Fruit fly (Drosophila melanogaster) whole organism, embryonic: Measurements from ENCODE around the gene CG14419.

Source experiments
- ATbp ChIP-seq: fragments of 200-800 bp; sonication (Bioruptor generic); optimal IDR thresholded peaks from 2 replicates; lab custom pipeline; 2017; ENCODE audit warnings: missing biosample characterization, mild to moderate bottlenecking, missing genetic modification characterization, missing genetic modification reagents
- CG10543 ChIP-seq: fragments of 200-800 bp; sonication (Bioruptor generic); optimal IDR thresholded peaks from 3 replicates; lab custom pipeline; 2017; ENCODE audit warnings: missing biosample characterization, mild to moderate bottlenecking, missing genetic modification characterization, moderate library complexity
- CG10979 ChIP-seq: fragments of 200-800 bp; sonication (Bioruptor generic); optimal IDR thresholded peaks from 2 replicates; lab custom pipeline; 2018; ENCODE audit warnings: missing biosample characterization, mild to moderate bottlenecking, missing genetic modification characterization, moderate library complexity
- CG12769 ChIP-seq: fragments of 200-800 bp; sonication (Bioruptor generic); optimal IDR thresholded peaks from 2 replicates; lab custom pipeline; 2019; ENCODE audit warnings: missing biosample characterization, mild to moderate bottlenecking, missing genetic modification characterization, moderate library complexity
- CG14965 ChIP-seq: fragments of 200-800 bp; sonication (Bioruptor generic); optimal IDR thresholded peaks from 2 replicates; lab custom pipeline; 2016; ENCODE audit warnings: missing biosample characterization, missing genetic modification characterization, borderline replicate concordance
- CG1603 ChIP-seq: fragments of 200-800 bp; sonication (Bioruptor generic); optimal IDR thresholded peaks from 2 replicates; lab custom pipeline; 2019; ENCODE audit warnings: missing biosample characterization, mild to moderate bottlenecking, missing genetic modification characterization, moderate library complexity
- CG18011 ChIP-seq: fragments of 200-800 bp; sonication (Bioruptor generic); optimal IDR thresholded peaks from 2 replicates; lab custom pipeline; 2017; ENCODE audit warnings: missing biosample characterization, missing genetic modification characterization, mild to moderate bottlenecking, moderate library complexity, missing genotype
- CG18262 ChIP-seq: fragments of 200-800 bp; optimal IDR thresholded peaks from 3 replicates; lab custom pipeline; 2019; ENCODE audit warnings: missing biosample characterization, mild to moderate bottlenecking, missing genetic modification characterization, moderate library complexity
- CG30431 ChIP-seq: fragments of 200-800 bp; sonication (Bioruptor generic); optimal IDR thresholded peaks from 2 replicates; lab custom pipeline; 2017; ENCODE audit warnings: missing biosample characterization, missing genetic modification characterization
- CG32532 ChIP-seq: fragments of 200-800 bp; sonication (Bioruptor generic); IDR thresholded peaks from 2 replicates; pipeline ENCODE4 v1.3.6; 2022; ENCODE audit warnings: missing biosample characterization, missing genetic modification characterization
- CG34224 ChIP-seq: fragments of 200-800 bp; sonication (Bioruptor generic); IDR thresholded peaks from 3 replicates; pipeline ENCODE4 v1.3.6; 2022; ENCODE audit warnings: missing biosample characterization, missing genetic modification characterization; ENCODE audit not compliant: partially characterized antibody
- CG43689 ChIP-seq: fragments of 200-800 bp; sonication (Bioruptor generic); IDR thresholded peaks from 2 replicates; pipeline ENCODE4 v1.3.6; 2022; ENCODE audit warnings: missing biosample characterization, missing genetic modification characterization
- CG6854 ChIP-seq: fragments of 200-800 bp; sonication (Bioruptor generic); optimal IDR thresholded peaks from 3 replicates; lab custom pipeline; 2017; ENCODE audit warnings: missing biosample characterization, mild to moderate bottlenecking, missing genetic modification characterization
- CG8765 ChIP-seq: fragments of 200-800 bp; sonication (Bioruptor generic); IDR thresholded peaks from 2 replicates; pipeline ENCODE4 v1.3.6; 2022; ENCODE audit warnings: missing biosample characterization, missing genetic modification characterization
- Camta ChIP-seq: fragments of 200-800 bp; sonication (Bioruptor generic); optimal IDR thresholded peaks from 2 replicates; lab custom pipeline; 2016; ENCODE audit warnings: missing biosample characterization, missing genetic modification characterization
- Chrac-16 ChIP-seq: fragments of 200-800 bp; sonication (Bioruptor generic); optimal IDR thresholded peaks from 3 replicates; lab custom pipeline; 2016; ENCODE audit warnings: missing biosample characterization, missing genetic modification characterization
- Dad ChIP-seq: fragments of 200-800 bp; sonication (Bioruptor generic); optimal IDR thresholded peaks from 3 replicates; lab custom pipeline; 2016; ENCODE audit warnings: missing biosample characterization, missing genetic modification characterization
- Dip2 ChIP-seq: fragments of 200-800 bp; sonication (Bioruptor generic); IDR thresholded peaks from 2 replicates; pipeline ENCODE4 v1.3.6; 2022; ENCODE audit warnings: missing biosample characterization, missing genetic modification characterization
- GATAe ChIP-seq: fragments of 200-800 bp; sonication (Bioruptor generic); conservative IDR thresholded peaks from 2 replicates; pipeline ENCODE4 v1.3.6; 2022; ENCODE audit warnings: missing biosample characterization, missing genetic modification characterization
- Gsc ChIP-seq: fragments of 200-800 bp; sonication (Bioruptor generic); IDR thresholded peaks from 2 replicates; pipeline ENCODE4 v1.3.6; 2022; ENCODE audit warnings: missing biosample characterization, missing genetic modification characterization
- HHEX ChIP-seq: fragments of 200-800 bp; sonication (Bioruptor generic); optimal IDR thresholded peaks from 3 replicates; lab custom pipeline; 2017; ENCODE audit warnings: missing biosample characterization, mild to moderate bottlenecking, missing genetic modification characterization, missing genetic modification reagents
- HLH3B ChIP-seq: fragments of 200-800 bp; sonication (Bioruptor generic); IDR thresholded peaks from 2 replicates; pipeline ENCODE4 v1.3.6; 2022; ENCODE audit warnings: missing biosample characterization, missing genetic modification characterization
- Hey ChIP-seq: fragments of 200-800 bp; sonication (Bioruptor generic); optimal IDR thresholded peaks from 3 replicates; lab custom pipeline; 2018; ENCODE audit warnings: missing biosample characterization, mild to moderate bottlenecking, missing genetic modification characterization
- Hr39 ChIP-seq: fragments of >200 bp; optimal IDR thresholded peaks from 2 replicates; lab custom pipeline; 2017
- Lim3 ChIP-seq: fragments of 200-800 bp; sonication (Bioruptor generic); IDR thresholded peaks from 2 replicates; pipeline ENCODE4 v1.3.6; 2022; ENCODE audit warnings: missing biosample characterization, missing genetic modification characterization
- NFAT ChIP-seq: fragments of 200-800 bp; sonication (Bioruptor generic); IDR thresholded peaks from 2 replicates; pipeline ENCODE4 v1.3.6; 2022; ENCODE audit warnings: missing biosample characterization, missing genetic modification characterization
- Ptx1 ChIP-seq: fragments of 200-800 bp; sonication (Bioruptor generic); IDR thresholded peaks from 2 replicates; pipeline ENCODE4 v1.3.6; 2022; ENCODE audit warnings: missing biosample characterization, missing genetic modification characterization
- Sry-β ChIP-seq: fragments of 200-800 bp; sonication (Bioruptor generic); optimal IDR thresholded peaks from 2 replicates; lab custom pipeline; 2018; ENCODE audit warnings: missing biosample characterization, mild to moderate bottlenecking, missing genetic modification characterization, moderate library complexity
- Taf1 ChIP-seq: fragments of 200-800 bp; sonication (Bioruptor generic); IDR thresholded peaks from 2 replicates; pipeline ENCODE4 v1.3.6; 2022; ENCODE audit warnings: missing biosample characterization, missing genetic modification characterization
- Xbp1 ChIP-seq: fragments of 200-800 bp; sonication (Bioruptor generic); optimal IDR thresholded peaks from 3 replicates; lab custom pipeline; 2016; ENCODE audit warnings: missing biosample characterization, mild to moderate bottlenecking, missing genetic modification characterization
- br ChIP-seq: fragments of >200 bp; optimal IDR thresholded peaks from 2 replicates; lab custom pipeline; 2017
- chif ChIP-seq, 2 experiments: fragments of 200-800 bp; sonication (Bioruptor generic); optimal IDR thresholded peaks; 3 replicates each; lab custom pipeline; 2016; ENCODE audit warnings: missing biosample characterization in 2 of 2, missing genetic modification characterization in 2 of 2
- chn ChIP-seq: fragments of 200-800 bp; sonication (Bioruptor generic); optimal IDR thresholded peaks from 2 replicates; lab custom pipeline; 2016; ENCODE audit warnings: missing biosample characterization, missing genetic modification characterization
- dpn ChIP-seq, 2 experiments: fragments of 200-800 bp; sonication (Bioruptor generic); optimal IDR thresholded peaks; 3 replicates each; lab custom pipeline; 2016; ENCODE audit warnings: missing biosample characterization in 2 of 2, missing genetic modification characterization in 2 of 2
- en ChIP-seq: fragments of 200-800 bp; sonication (Bioruptor generic); optimal IDR thresholded peaks from 2 replicates; lab custom pipeline; 2016; ENCODE audit warnings: missing biosample characterization, missing genetic modification characterization
- ewg ChIP-seq: fragments of 200-800 bp; sonication (Bioruptor generic); optimal IDR thresholded peaks from 3 replicates; lab custom pipeline; 2017; ENCODE audit warnings: mild to moderate bottlenecking, missing biosample characterization, missing genetic modification reagents, missing genetic modification characterization
- fd96Cb ChIP-seq: fragments of 200-800 bp; sonication (Bioruptor generic); optimal IDR thresholded peaks from 2 replicates; lab custom pipeline; 2018; ENCODE audit warnings: missing biosample characterization, mild to moderate bottlenecking, missing genetic modification characterization, moderate library complexity
- fu2 ChIP-seq: fragments of 200-800 bp; sonication (Bioruptor generic); optimal IDR thresholded peaks from 2 replicates; lab custom pipeline; 2016; ENCODE audit warnings: missing biosample characterization, missing genetic modification characterization
- gcm2 ChIP-seq: fragments of 200-800 bp; sonication (Bioruptor generic); optimal IDR thresholded peaks from 2 replicates; lab custom pipeline; 2016; ENCODE audit warnings: missing biosample characterization, missing genetic modification characterization
- gem ChIP-seq: fragments of 200-800 bp; sonication (Bioruptor generic); optimal IDR thresholded peaks from 2 replicates; lab custom pipeline; 2019; ENCODE audit warnings: missing biosample characterization, mild to moderate bottlenecking, missing genetic modification characterization, moderate library complexity
- h ChIP-seq: fragments of >200 bp; optimal IDR thresholded peaks from 2 replicates; lab custom pipeline; 2017
- kah ChIP-seq: fragments of 200-800 bp; sonication (Bioruptor generic); optimal IDR thresholded peaks from 2 replicates; lab custom pipeline; 2018; ENCODE audit warnings: missing biosample characterization, mild to moderate bottlenecking, missing genetic modification characterization
- mam ChIP-seq: fragments of 200-800 bp; sonication (Bioruptor generic); optimal IDR thresholded peaks from 3 replicates; lab custom pipeline; 2016; ENCODE audit warnings: missing biosample characterization, missing genetic modification characterization
- nerfin-2 ChIP-seq: fragments of 200-800 bp; sonication (Bioruptor generic); IDR thresholded peaks from 2 replicates; pipeline ENCODE4 v1.3.6; 2022; ENCODE audit warnings: missing biosample characterization, missing genetic modification characterization; ENCODE audit not compliant: partially characterized antibody
- sens ChIP-seq: fragments of 200-800 bp; sonication (Bioruptor generic); peaks from one replicate; lab custom pipeline; 2016; ENCODE audit warnings: missing biosample characterization, missing genetic modification characterization
- slbo ChIP-seq: fragments of 200-800 bp; sonication (Bioruptor generic); IDR thresholded peaks from 2 replicates; pipeline ENCODE4 v1.3.6; 2022; ENCODE audit warnings: missing biosample characterization, missing genetic modification characterization
- sob ChIP-seq: fragments of 200-800 bp; sonication (Bioruptor generic); IDR thresholded peaks from 2 replicates; pipeline ENCODE4 v1.3.6; 2022; ENCODE audit warnings: missing biosample characterization, missing genetic modification characterization
- stc ChIP-seq: fragments of 200-800 bp; sonication (Bioruptor generic); IDR thresholded peaks from 2 replicates; pipeline ENCODE4 v1.3.6; 2022; ENCODE audit warnings: missing biosample characterization, missing genetic modification characterization
- tup ChIP-seq: fragments of 200-800 bp; sonication (Bioruptor generic); optimal IDR thresholded peaks from 2 replicates; lab custom pipeline; 2016; ENCODE audit warnings: missing biosample characterization, mild to moderate bottlenecking, missing genetic modification characterization, moderate library complexity
- wek ChIP-seq: fragments of 200-800 bp; sonication (Bioruptor generic); optimal IDR thresholded peaks from 3 replicates; lab custom pipeline; 2018; ENCODE audit warnings: missing biosample characterization, mild to moderate bottlenecking, missing genetic modification characterization, moderate library complexity
- z ChIP-seq: fragments of 200-800 bp; sonication (Bioruptor generic); IDR thresholded peaks from 3 replicates; pipeline ENCODE4 v1.3.6; 2022; ENCODE audit warnings: missing biosample characterization, missing genetic modification characterization
- zen ChIP-seq: fragments of 200-800 bp; sonication (Bioruptor generic); optimal IDR thresholded peaks from 3 replicates; lab custom pipeline; 2018; ENCODE audit warnings: missing biosample characterization, mild to moderate bottlenecking, missing genetic modification characterization, moderate library complexity

CG14419 gene

dm6 chrX:2860955-2861354 lies 24.8 kb downstream of the CG14419 start (continued):
- TF ChIP-seq CG12769 (tag; lab: Kevin White, UChicago) (peak; percentile 12), GATAe (GFP tag; lab: Robert Waterston, UW) (no peak), chn (GFP tag; lab: Kevin White, UChicago) (no peak), kah (GFP tag; lab: Kevin White, UChicago) (no peak), Camta (GFP tag; lab: Kevin White, UChicago) (no peak), Dip2 (GFP tag; lab: Robert Waterston, UW) (no peak), tup (no peak), nerfin-2 (no peak), stc (GFP tag; lab: Robert Waterston, UW) (0 out of 2 replicates have a peak, but pooled peaks have one; percentile 27), CG8765 (GFP tag; lab: Robert Waterston, UW) (no peak), CG6854 (GFP tag; lab: Kevin White, UChicago) (peak; percentile 8), slbo (GFP tag; lab: Robert Waterston, UW) (peak; percentile 46), sens (GFP tag; lab: Kevin White, UChicago) (no peak), HHEX (GFP tag; lab: Kevin White, UChicago) (peak; percentile 18), CG32532 (GFP tag; lab: Robert Waterston, UW) (peak; percentile 20; the same call in 1 of the 2 replicates), Lim3 (GFP tag; lab: Robert Waterston, UW) (no peak), zen (tag; lab: Kevin White, UChicago) (no peak), CG30431 (no peak), CG10979 (peak; percentile 19), Ptx1 (GFP tag; lab: Robert Waterston, UW) (peak; percentile 46; the same call in 1 of the 2 replicates), CG18262 (tag; lab: Kevin White, UChicago) (peak; percentile 7), gcm2 (GFP tag; lab: Kevin White, UChicago) (no peak), Chrac-16 (GFP tag; lab: Kevin White, UChicago) (no peak), gem (tag; lab: Kevin White, UChicago) (peak; percentile 53), wek (GFP tag; lab: Kevin White, UChicago) (no peak), sob (0 out of 2 replicates have a peak, but pooled peaks have one; percentile 25), ATbp (GFP tag; lab: Kevin White, UChicago) (peak; percentile 28), HLH3B (0 out of 2 replicates have a peak, but pooled peaks have one; percentile 15), CG1603 (peak; percentile 38), Taf1 (GFP tag; lab: Robert Waterston, UW) (no peak), CG18011 (GFP tag; lab: Kevin White, UChicago) (no peak), Hey (tag; lab: Kevin White, UChicago) (no peak), en (GFP tag; lab: Kevin White, UChicago) (no peak), CG34224 (GFP tag; lab: Robert Waterston, UW) (no peak), mam (GFP tag; lab: Kevin White, UChicago) (no peak), Dad (GFP tag; lab: Kevin White, UChicago) (no peak), CG43689 (no peak), z (GFP tag; lab: Robert Waterston, UW) (no peak), fu2 (GFP tag; lab: Kevin White, UChicago) (no peak), h (lab: Kevin White, UChicago) (no peak), CG10543 (GFP tag; lab: Kevin White, UChicago) (no peak), fd96Cb (tag; lab: Kevin White, UChicago) (peak; percentile 40), ewg (peak; percentile 8), NFAT (GFP tag; lab: Robert Waterston, UW) (no peak), Sry-β (GFP tag; lab: Kevin White, UChicago) (no peak), Gsc (GFP tag; lab: Robert Waterston, UW) (no peak), Hr39 (lab: Kevin White, UChicago) (no peak), br (no peak), CG14965 (GFP tag; lab: Kevin White, UChicago) (no peak), Xbp1 (GFP tag; lab: Kevin White, UChicago) (peak; percentile 52), dpn (GFP tag; optimal IDR thresholded peaks at IDR 0.05; lab: Kevin White, UChicago) (peak in 1 of 2 experiments; percentile 13), chif (GFP tag; optimal IDR thresholded peaks at IDR 0.05; lab: Kevin White, UChicago) (peak in 1 of 2 experiments; percentile 23)
